Worm (Caenorhabditis elegans): Measurements from ENCODE around the gene npr-41.

Gene npr-41

DNA sequence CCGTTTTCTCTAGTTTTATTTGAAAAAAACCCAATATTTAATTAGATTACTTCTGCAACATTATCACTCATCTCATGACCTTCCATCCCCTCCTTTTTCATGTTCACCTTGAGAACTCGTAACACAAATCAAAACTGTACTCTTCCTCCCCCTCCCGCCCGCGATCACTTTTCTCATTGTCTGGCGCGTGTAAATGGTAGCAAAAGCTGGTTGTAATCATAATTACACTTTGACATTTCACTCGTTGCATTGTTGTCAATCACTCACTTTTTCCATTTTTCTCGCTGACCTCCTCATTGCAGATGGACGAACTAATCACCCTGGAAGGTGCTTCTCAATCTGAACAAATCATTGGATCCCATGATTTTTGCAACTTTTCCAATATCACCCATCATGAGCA lies at the start of gene npr-41:
Gene npr-41 (plus strand): TSS at position 301 of the 400 bp plus-strand sequence.
- TF ChIP-seq ahr-1 (tag; optimal IDR thresholded peaks at IDR 0.05) = no peak
- no peak for TF ChIP-seq unc-55 (GFP tag; optimal IDR thresholded peaks at IDR 0.05)
- no peak for TF ChIP-seq zip-5 (tag; optimal IDR thresholded peaks at IDR 0.05)
- TF ChIP-seq fkh-10 (GFP tag; optimal IDR thresholded peaks at IDR 0.05) = no peak
- TF ChIP-seq unc-3 (GFP tag; conservative IDR thresholded peaks at IDR 0.05) = no peak
- no peak for TF ChIP-seq unc-3 (tag; optimal IDR thresholded peaks at IDR 0.05)
- TF ChIP-seq ceh-2 (tag; optimal IDR thresholded peaks at IDR 0.05) = no peak

DNA sequence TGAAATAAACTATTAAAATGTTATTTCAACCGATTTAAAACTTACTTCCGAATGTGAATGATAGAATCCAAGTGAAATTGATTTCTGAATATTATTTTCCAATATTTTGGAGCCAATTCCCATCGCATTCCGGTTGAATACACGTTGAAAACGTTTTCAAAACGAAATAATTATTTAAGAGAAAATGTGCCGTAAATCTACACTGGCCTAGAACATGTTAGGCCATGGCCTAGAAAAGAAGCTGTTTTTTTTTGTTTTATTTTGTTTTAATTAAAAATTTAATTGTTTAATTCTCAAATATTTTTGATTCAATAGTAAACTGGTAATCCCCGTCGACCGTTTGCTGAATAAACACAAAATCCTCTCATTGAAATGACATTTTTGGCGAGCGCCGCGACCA lies 46.6 kb upstream of the npr-41 start:
- TF ChIP-seq sox-4 (tag; optimal IDR thresholded peaks at IDR 0.05) = no peak
- peak; percentile 9 for TF ChIP-seq ceh-31 (tag; optimal IDR thresholded peaks at IDR 0.05)
- TF ChIP-seq tbx-7 (tag; optimal IDR thresholded peaks at IDR 0.05) = no peak
- TF ChIP-seq elt-2 (tag; optimal IDR thresholded peaks at IDR 0.05) = peak; percentile 8

DNA sequence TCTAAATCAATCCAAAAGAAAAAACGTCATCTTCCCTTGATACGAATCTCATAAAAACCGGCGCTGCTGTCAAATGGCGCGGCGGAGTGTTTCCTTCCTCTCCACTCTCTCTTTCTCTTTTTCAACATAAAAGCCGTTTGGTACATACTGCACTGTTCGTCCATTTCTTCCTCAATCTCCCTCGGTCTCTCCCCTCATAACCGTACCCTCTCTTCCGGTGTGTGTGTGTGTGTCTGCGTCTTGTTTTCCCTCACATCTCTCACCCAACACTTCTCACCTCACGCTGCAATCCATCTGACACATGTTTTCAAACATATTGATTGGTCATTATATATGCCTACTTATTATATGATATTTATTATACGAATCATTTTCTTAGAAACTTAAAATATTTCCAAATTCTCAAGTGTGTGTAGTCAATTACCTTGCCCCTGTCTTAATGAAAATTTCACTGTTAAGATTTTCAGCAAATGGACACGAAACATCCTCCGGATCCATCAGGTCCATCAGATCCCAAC lies 46.0 kb upstream of the npr-41 start, which contains the start of the genes aars-1 and rga-1:
Gene aars-1 (minus strand): TSS at position 71 of the 518 bp plus-strand sequence.
Gene rga-1 (plus strand): TSS at position 468 of the 518 bp plus-strand sequence.
- peak; percentile 61 for TF ChIP-seq tbx-2 (tag; optimal IDR thresholded peaks at IDR 0.05)
- TF ChIP-seq ref-2 (tag; optimal IDR thresholded peaks at IDR 0.05) = peak; percentile 43
- no peak for TF ChIP-seq pax-1 (tag; optimal IDR thresholded peaks at IDR 0.05)
- no peak for TF ChIP-seq ceh-45 (GFP tag; IDR thresholded peaks at IDR 0.05)
- TF ChIP-seq hlh-30 (tag; optimal IDR thresholded peaks at IDR 0.05; ENCODE audit: insufficient read depth) = peak; percentile 51
- no peak for TF ChIP-seq lim-6 (tag; optimal IDR thresholded peaks at IDR 0.05)
- TF ChIP-seq K02D7.2 (tag; optimal IDR thresholded peaks at IDR 0.05) = no peak
- no peak for TF ChIP-seq mec-3 (tag; optimal IDR thresholded peaks at IDR 0.05; ENCODE audit: borderline replicate concordance)
- TF ChIP-seq fkh-10 (GFP tag; optimal IDR thresholded peaks at IDR 0.05) = no peak
- peak; percentile 67 for TF ChIP-seq nfya-1 (tag; optimal IDR thresholded peaks at IDR 0.05)
- TF ChIP-seq fax-1 (tag; optimal IDR thresholded peaks at IDR 0.05) = no peak
- peak; percentile 55 for TF ChIP-seq unc-55 (GFP tag; optimal IDR thresholded peaks at IDR 0.05)
- TF ChIP-seq Y22D7AL.16 (tag; optimal IDR thresholded peaks at IDR 0.05) = no peak
- no peak for TF ChIP-seq dve-1 (tag; optimal IDR thresholded peaks at IDR 0.05)
- TF ChIP-seq ama-1 (optimal IDR thresholded peaks at IDR 0.05) = no peak

DNA sequence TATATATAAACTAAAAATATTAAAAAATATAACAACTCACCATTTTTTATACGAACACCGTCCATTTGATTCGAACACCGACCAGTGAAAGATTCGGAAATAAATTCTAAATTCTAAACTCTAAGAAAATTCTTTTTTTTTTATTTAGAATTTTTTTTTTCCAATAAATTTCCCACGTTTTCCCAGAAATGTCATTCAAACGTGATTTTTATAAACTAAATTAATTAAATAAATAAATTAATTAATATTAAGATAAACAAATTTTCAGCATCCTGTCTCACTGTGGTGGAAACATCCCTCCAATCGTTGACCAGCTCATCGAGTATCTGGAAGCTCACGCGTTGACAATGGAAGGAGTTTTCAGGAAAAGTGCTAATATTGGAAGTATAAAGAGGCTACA lies 42.9 kb upstream of the npr-41 start, which contains the start of gene klp-17:
Gene klp-17 (minus strand): TSS at position 101 of the 400 bp plus-strand sequence.
- TF ChIP-seq Y22D7AL.16 (tag; optimal IDR thresholded peaks at IDR 0.05) = no peak
- no peak for TF ChIP-seq C08G9.2 (tag; optimal IDR thresholded peaks at IDR 0.05)
- TF ChIP-seq ceh-14 (tag; optimal IDR thresholded peaks at IDR 0.05) = no peak
- TF ChIP-seq ceh-2 (tag; optimal IDR thresholded peaks at IDR 0.05) = no peak
- TF ChIP-seq ceh-31 (tag; optimal IDR thresholded peaks at IDR 0.05) = no peak
- TF ChIP-seq npax-4 (tag; optimal IDR thresholded peaks at IDR 0.05) = no peak
- TF ChIP-seq ceh-18 (tag; optimal IDR thresholded peaks at IDR 0.05) = no peak
- no peak for TF ChIP-seq ttx-3 (tag; optimal IDR thresholded peaks at IDR 0.05)
- TF ChIP-seq zip-5 (tag; optimal IDR thresholded peaks at IDR 0.05) = no peak
- no peak for TF ChIP-seq elt-2 (tag; optimal IDR thresholded peaks at IDR 0.05)
- TF ChIP-seq dve-1 (tag; optimal IDR thresholded peaks at IDR 0.05) = no peak
- TF ChIP-seq fax-1 (tag; optimal IDR thresholded peaks at IDR 0.05) = no peak
- TF ChIP-seq unc-42 (tag; optimal IDR thresholded peaks at IDR 0.05) = no peak
- TF ChIP-seq fkh-10 (GFP tag; optimal IDR thresholded peaks at IDR 0.05) = no peak
- TF ChIP-seq nfya-1 (tag; optimal IDR thresholded peaks at IDR 0.05) = no peak
- no peak for TF ChIP-seq unc-55 (GFP tag; optimal IDR thresholded peaks at IDR 0.05)

DNA sequence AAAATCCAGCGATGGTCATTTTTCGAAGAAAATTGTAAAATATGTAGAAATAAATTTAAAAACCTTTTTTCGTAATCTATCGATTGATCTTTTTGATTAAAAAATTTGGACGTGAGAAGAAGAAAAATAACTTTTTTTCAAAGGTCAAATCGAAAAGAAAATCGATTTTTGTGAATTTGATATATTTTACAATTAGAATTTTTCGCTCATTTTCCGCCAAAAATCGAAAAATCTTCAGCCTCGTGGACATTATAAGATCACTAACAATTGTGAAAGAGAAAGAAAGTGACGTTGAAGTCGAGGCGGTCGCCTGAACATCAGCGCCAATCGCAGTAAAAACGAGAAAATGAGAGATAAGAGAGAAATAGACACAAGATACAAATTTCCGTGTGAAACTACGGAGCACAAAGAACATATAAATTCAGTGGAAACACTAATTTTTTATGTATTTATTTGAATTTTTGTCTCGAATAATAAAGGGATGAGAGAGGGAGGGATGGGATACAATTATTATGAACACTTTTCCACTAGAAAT lies 40.8 kb upstream of the npr-41 start, which contains the start of gene cisd-1:
Gene cisd-1 (minus strand): TSS at position 51 of the 535 bp plus-strand sequence.
- TF ChIP-seq ceh-14 (tag; optimal IDR thresholded peaks at IDR 0.05) = no peak
- no peak for TF ChIP-seq tbx-2 (tag; optimal IDR thresholded peaks at IDR 0.05)
- TF ChIP-seq ahr-1 (tag; optimal IDR thresholded peaks at IDR 0.05) = no peak
- no peak for TF ChIP-seq ceh-18 (tag; optimal IDR thresholded peaks at IDR 0.05)
- TF ChIP-seq unc-3 (GFP tag; conservative IDR thresholded peaks at IDR 0.05) = no peak
- TF ChIP-seq unc-3 (tag; optimal IDR thresholded peaks at IDR 0.05) = no peak
- no peak for TF ChIP-seq unc-86 (tag; optimal IDR thresholded peaks at IDR 0.05)
- no peak for TF ChIP-seq nhr-11 (tag; optimal IDR thresholded peaks at IDR 0.05)
- TF ChIP-seq hlh-30 (tag; optimal IDR thresholded peaks at IDR 0.05; ENCODE audit: insufficient read depth) = no peak
- TF ChIP-seq odd-2 (tag; optimal IDR thresholded peaks at IDR 0.05) = no peak
- no peak for TF ChIP-seq ama-1 (optimal IDR thresholded peaks at IDR 0.05)
- no peak for TF ChIP-seq lin-11 (tag; optimal IDR thresholded peaks at IDR 0.05)
- no peak for TF ChIP-seq ceh-30 (tag; optimal IDR thresholded peaks at IDR 0.05)
